Fruit fly (Drosophila melanogaster) whole organism, pupa: ENCODE results near the gene fok.

ENCODE experiments used
- CG10348 ChIP-seq: fragments of 200-800 bp; sonication (Bioruptor generic); IDR thresholded peaks from 2 replicates; pipeline ENCODE4 v1.3.6; 2022; ENCODE audit warnings: missing biosample characterization, missing genetic modification characterization
- CG12605 ChIP-seq: fragments of 200-800 bp; sonication (Bioruptor generic); IDR thresholded peaks from 2 replicates; pipeline ENCODE4 v1.3.6; 2022; ENCODE audit warnings: missing biosample characterization, missing genetic modification characterization
- CG13204 ChIP-seq: fragments of 200-800 bp; sonication (Bioruptor generic); optimal IDR thresholded peaks from 2 replicates; lab custom pipeline; 2018; ENCODE audit warnings: missing biosample characterization, mild to moderate bottlenecking, missing genetic modification characterization, moderate library complexity
- CG14655 ChIP-seq: fragments of 200-800 bp; sonication (Bioruptor generic); optimal IDR thresholded peaks from 3 replicates; lab custom pipeline; 2017; ENCODE audit warnings: mild to moderate bottlenecking, missing biosample characterization, missing genetic modification reagents, missing genetic modification characterization
- CG15710 ChIP-seq: fragments of 200-800 bp; sonication (Bioruptor generic); optimal IDR thresholded peaks from 2 replicates; lab custom pipeline; 2018; ENCODE audit warnings: missing biosample characterization, mild to moderate bottlenecking, missing genetic modification characterization, moderate library complexity
- CG17806 ChIP-seq: fragments of 200-800 bp; sonication (Bioruptor generic); optimal IDR thresholded peaks from 2 replicates; lab custom pipeline; 2018; ENCODE audit warnings: missing biosample characterization, mild to moderate bottlenecking, missing genetic modification characterization, moderate library complexity
- CG34367 ChIP-seq: fragments of 200-800 bp; sonication (Bioruptor generic); optimal IDR thresholded peaks from 2 replicates; lab custom pipeline; 2018; ENCODE audit warnings: missing biosample characterization, mild to moderate bottlenecking, missing genetic modification characterization
- CG4496 ChIP-seq: fragments of 200-800 bp; sonication (Bioruptor generic); IDR thresholded peaks from 3 replicates; pipeline ENCODE4 v1.3.6; 2022; ENCODE audit warnings: missing biosample characterization, missing genetic modification characterization
- CG8159 ChIP-seq: fragments of 200-800 bp; sonication (Bioruptor generic); optimal IDR thresholded peaks from 3 replicates; lab custom pipeline; 2018; ENCODE audit warnings: missing biosample characterization, mild to moderate bottlenecking, missing genetic modification characterization, moderate library complexity
- CG8301 ChIP-seq: fragments of 200-800 bp; sonication (Bioruptor generic); optimal IDR thresholded peaks from 2 replicates; lab custom pipeline; 2018; ENCODE audit warnings: missing biosample characterization, mild to moderate bottlenecking, missing genetic modification characterization
- CG9948 ChIP-seq: fragments of 200-800 bp; sonication (Bioruptor generic); optimal IDR thresholded peaks from 2 replicates; lab custom pipeline; 2018; ENCODE audit warnings: missing biosample characterization, mild to moderate bottlenecking, missing genetic modification characterization, moderate library complexity
- D1 ChIP-seq: fragments of 200-800 bp; sonication (Bioruptor generic); optimal IDR thresholded peaks from 2 replicates; lab custom pipeline; 2018; ENCODE audit warnings: missing biosample characterization, mild to moderate bottlenecking, missing genetic modification characterization, moderate library complexity
- Ets98B ChIP-seq: fragments of 200-800 bp; sonication (Bioruptor generic); IDR thresholded peaks from 2 replicates; pipeline ENCODE4 v1.3.6; 2022; ENCODE audit warnings: missing biosample characterization, missing genetic modification characterization
- Pif1A ChIP-seq: fragments of 200-800 bp; sonication (Bioruptor generic); optimal IDR thresholded peaks from 3 replicates; lab custom pipeline; 2016; ENCODE audit warnings: missing biosample characterization, missing genetic modification characterization
- Pif1B ChIP-seq: fragments of 200-800 bp; sonication (Bioruptor generic); optimal IDR thresholded peaks from 3 replicates; lab custom pipeline; 2016; ENCODE audit warnings: missing biosample characterization, missing genetic modification characterization
- Snoo ChIP-seq: fragments of 200-800 bp; sonication (Bioruptor generic); optimal IDR thresholded peaks from 3 replicates; lab custom pipeline; 2017; ENCODE audit warnings: missing biosample characterization, mild to moderate bottlenecking, missing genetic modification characterization, inconsistent platforms
- fd96Ca ChIP-seq: fragments of 200-800 bp; sonication (Bioruptor generic); IDR thresholded peaks from 3 replicates; pipeline ENCODE4 v1.3.6; 2022; ENCODE audit warnings: missing biosample characterization, missing genetic modification characterization
- gl ChIP-seq: fragments of 200-800 bp; sonication (Bioruptor generic); optimal IDR thresholded peaks from 2 replicates; lab custom pipeline; 2018; ENCODE audit warnings: missing biosample characterization, mild to moderate bottlenecking, missing genetic modification characterization
- rn ChIP-seq: fragments of 200-800 bp; sonication (Bioruptor generic); IDR thresholded peaks from 2 replicates; pipeline ENCODE4 v1.3.6; 2022; ENCODE audit warnings: missing biosample characterization, missing genetic modification characterization

The fok gene

dm6 chr2L:20065516-20065915 is 19.4 kb downstream of the fok start, which contains the start of gene vls:
Gene vls, minus strand, starts transcription at chr2L:20065679.
- no peak for TF ChIP-seq CG34367 (tag; lab: Kevin White, UChicago)
- no peak for TF ChIP-seq CG8159 (tag; lab: Kevin White, UChicago)
- no peak for TF ChIP-seq CG8301 (tag; lab: Kevin White, UChicago)
- no peak for TF ChIP-seq CG12605
- no peak for TF ChIP-seq Pif1A
- TF ChIP-seq CG14655 (GFP tag; lab: Kevin White, UChicago) = no peak
- TF ChIP-seq CG15710 (tag; lab: Kevin White, UChicago) = no peak
- TF ChIP-seq CG13204 (GFP tag; lab: Kevin White, UChicago) = no peak
- no peak for TF ChIP-seq Pif1B (GFP tag; lab: Kevin White, UChicago)
- TF ChIP-seq rn (GFP tag; lab: Robert Waterston, UW) = no peak
- TF ChIP-seq CG10348 (GFP tag; lab: Robert Waterston, UW) = no peak
- TF ChIP-seq D1 = no peak
- TF ChIP-seq CG9948 = no peak
- TF ChIP-seq Ets98B = no peak
- TF ChIP-seq fd96Ca (GFP tag; lab: Robert Waterston, UW) = no peak
- no peak for TF ChIP-seq CG4496 (GFP tag; lab: Robert Waterston, UW)
- TF ChIP-seq CG17806 (tag; lab: Kevin White, UChicago) = no peak

- peak; percentile 20 for TF ChIP-seq CG15710 (tag; lab: Kevin White, UChicago)
- TF ChIP-seq CG9948 = peak; percentile 17
- TF ChIP-seq CG8159 (tag; lab: Kevin White, UChicago) = peak; percentile 37
- TF ChIP-seq CG13204 (GFP tag; lab: Kevin White, UChicago) = no peak
Observed at dm6 chr2L:20061018-20061657, 23.7 kb downstream of the fok start, which contains the start of the genes barr and lok. Gene barr, minus strand, starts transcription at chr2L:20061370. Gene lok, plus strand, starts transcription at chr2L:20061422.

- TF ChIP-seq gl (tag; lab: Kevin White, UChicago) = no peak
- TF ChIP-seq Ets98B = no peak
Observed at dm6 chr2L:20057391-20057790, 27.5 kb downstream of the fok start.

dm6 chr2L:20051172-20051893 is 33.5 kb downstream of the fok start:
- TF ChIP-seq CG10348 (GFP tag; lab: Robert Waterston, UW) = no peak
- no peak for TF ChIP-seq CG15710 (tag; lab: Kevin White, UChicago)
- TF ChIP-seq CG14655 (GFP tag; lab: Kevin White, UChicago) = no peak
- no peak for TF ChIP-seq gl (tag; lab: Kevin White, UChicago)
- TF ChIP-seq rn (GFP tag; lab: Robert Waterston, UW) = no peak
- TF ChIP-seq CG8159 (tag; lab: Kevin White, UChicago) = no peak
- no peak for TF ChIP-seq CG17806 (tag; lab: Kevin White, UChicago)
- TF ChIP-seq CG12605 = no peak
- no peak for TF ChIP-seq Snoo
- no peak for TF ChIP-seq CG9948
- no peak for TF ChIP-seq Pif1B (GFP tag; lab: Kevin White, UChicago)
- TF ChIP-seq D1 = no peak
- TF ChIP-seq Pif1A = no peak
- no peak for TF ChIP-seq fd96Ca (GFP tag; lab: Robert Waterston, UW)
- no peak for TF ChIP-seq CG8301 (tag; lab: Kevin White, UChicago)
- TF ChIP-seq CG4496 (GFP tag; lab: Robert Waterston, UW) = no peak
- no peak for TF ChIP-seq Ets98B
- no peak for TF ChIP-seq CG13204 (GFP tag; lab: Kevin White, UChicago)
